Worm (Caenorhabditis elegans) whole organism, late embryonic: ENCODE results near the gene C16D9.5.

Experiments used
- C08G9.2 ChIP-seq: sonication (generic microtip); optimal IDR thresholded peaks from 2 replicates; lab custom pipeline; 2016; ENCODE audit warnings: mild to moderate bottlenecking, missing genetic modification characterization, moderate library complexity, missing compliant biosample characterization
- F13H6.1 ChIP-seq: sonication (generic microtip); optimal IDR thresholded peaks from 2 replicates; lab custom pipeline; 2016; ENCODE audit warnings: missing genetic modification characterization, missing compliant biosample characterization
- K02D7.2 ChIP-seq: sonication (generic microtip); optimal IDR thresholded peaks from 2 replicates; lab custom pipeline; 2017; ENCODE audit warnings: mild to moderate bottlenecking, missing genetic modification characterization, missing compliant biosample characterization
- K09A11.1 ChIP-seq: sonication (generic microtip); optimal IDR thresholded peaks from 2 replicates; lab custom pipeline; 2017; ENCODE audit warnings: antibody characterized with exemption, mild to moderate bottlenecking, missing genetic modification characterization, missing compliant biosample characterization; ENCODE audit not compliant: insufficient read depth
- T23F11.4 ChIP-seq: fragments of 200-800 bp; sonication (Bioruptor generic); optimal IDR thresholded peaks from 2 replicates; lab custom pipeline; 2018; ENCODE audit warnings: mild to moderate bottlenecking, missing genetic modification characterization, missing compliant biosample characterization
- Y22D7AL.16 ChIP-seq: sonication (generic microtip); optimal IDR thresholded peaks from 2 replicates; lab custom pipeline; 2016; ENCODE audit warnings: missing genetic modification characterization, missing compliant biosample characterization
- ama-1 ChIP-seq: fragments of 150-350 bp; optimal IDR thresholded peaks from 2 replicates; lab custom pipeline; 2014
- ceh-18 ChIP-seq: sonication (generic microtip); optimal IDR thresholded peaks from 2 replicates; lab custom pipeline; 2016; ENCODE audit warnings: missing genetic modification characterization, missing compliant biosample characterization
- ceh-22 ChIP-seq: sonication (generic microtip); optimal IDR thresholded peaks from 2 replicates; lab custom pipeline; 2017; ENCODE audit warnings: missing biosample characterization, missing genetic modification characterization
- ceh-30 ChIP-seq: fragments of 150-350 bp; optimal IDR thresholded peaks from 2 replicates; lab custom pipeline; 2014; ENCODE audit warnings: missing biosample characterization, missing genetic modification characterization
- ceh-34 ChIP-seq: sonication (generic microtip); optimal IDR thresholded peaks from 2 replicates; lab custom pipeline; 2016; ENCODE audit warnings: mild to moderate bottlenecking, missing genetic modification characterization, missing compliant biosample characterization
- ceh-9 ChIP-seq: sonication (generic microtip); optimal IDR thresholded peaks from 2 replicates; lab custom pipeline; 2016; ENCODE audit warnings: mild to moderate bottlenecking, missing genetic modification characterization, inconsistent platforms, missing compliant biosample characterization
- che-1 ChIP-seq: sonication (generic microtip); optimal IDR thresholded peaks from 2 replicates; lab custom pipeline; 2016; ENCODE audit warnings: mild to moderate bottlenecking, missing genetic modification characterization, missing compliant biosample characterization
- dve-1 ChIP-seq: sonication (generic microtip); optimal IDR thresholded peaks from 2 replicates; lab custom pipeline; 2017; ENCODE audit warnings: antibody characterized with exemption, mild to moderate bottlenecking, missing genetic modification characterization, missing compliant biosample characterization
- ets-4 ChIP-seq: sonication (generic microtip); optimal IDR thresholded peaks from 2 replicates; lab custom pipeline; 2016; ENCODE audit warnings: missing genetic modification characterization, missing compliant biosample characterization
- eyg-1 ChIP-seq: sonication (generic microtip); optimal IDR thresholded peaks from 2 replicates; lab custom pipeline; 2016; ENCODE audit warnings: missing genotype, missing genetic modification characterization, missing compliant biosample characterization
- fax-1 ChIP-seq: sonication (generic microtip); optimal IDR thresholded peaks from 2 replicates; lab custom pipeline; 2016; ENCODE audit warnings: missing genotype, missing genetic modification characterization, missing compliant biosample characterization
- fkh-10 ChIP-seq: fragments of 150-350 bp; optimal IDR thresholded peaks from 2 replicates; lab custom pipeline; 2014; ENCODE audit warnings: missing biosample characterization, missing genetic modification reagents, missing genetic modification characterization
- hlh-13 ChIP-seq: fragments of 200-800 bp; sonication (Bioruptor generic); optimal IDR thresholded peaks from 2 replicates; lab custom pipeline; 2018; ENCODE audit warnings: mild to moderate bottlenecking, missing genetic modification characterization, missing compliant biosample characterization
- hlh-6 ChIP-seq: sonication (generic microtip); optimal IDR thresholded peaks from 2 replicates; lab custom pipeline; 2016; ENCODE audit warnings: missing genotype, missing genetic modification characterization, missing compliant biosample characterization
- madf-2 ChIP-seq: sonication (generic microtip); optimal IDR thresholded peaks from 2 replicates; lab custom pipeline; 2017; ENCODE audit warnings: missing genetic modification characterization, missing compliant biosample characterization
- mec-3 ChIP-seq: sonication (generic microtip); optimal IDR thresholded peaks from 2 replicates; lab custom pipeline; 2016; ENCODE audit warnings: borderline replicate concordance, missing genetic modification characterization, missing compliant biosample characterization
- nfya-1 ChIP-seq: sonication (generic microtip); optimal IDR thresholded peaks from 2 replicates; lab custom pipeline; 2017; ENCODE audit warnings: missing genetic modification characterization, mild to moderate bottlenecking, missing compliant biosample characterization, antibody characterized with exemption, moderate library complexity
- nhr-11 ChIP-seq: fragments of 150-350 bp; optimal IDR thresholded peaks from 2 replicates; lab custom pipeline; 2014; ENCODE audit warnings: missing biosample characterization, missing genetic modification characterization
- odd-2 ChIP-seq: sonication (generic microtip); optimal IDR thresholded peaks from 2 replicates; lab custom pipeline; 2017; ENCODE audit warnings: antibody characterized with exemption, mild to moderate bottlenecking, missing genetic modification characterization, missing compliant biosample characterization
- pat-9 ChIP-seq: fragments of 200-800 bp; sonication (Bioruptor generic); optimal IDR thresholded peaks from 2 replicates; lab custom pipeline; 2018; ENCODE audit warnings: mild to moderate bottlenecking, missing genetic modification characterization, moderate library complexity, missing compliant biosample characterization
- pax-1 ChIP-seq: fragments of 150-350 bp; optimal IDR thresholded peaks from 2 replicates; lab custom pipeline; 2014; ENCODE audit warnings: missing biosample characterization, missing genetic modification characterization
- pha-2 ChIP-seq: sonication (generic microtip); optimal IDR thresholded peaks from 2 replicates; lab custom pipeline; 2017; ENCODE audit warnings: mild to moderate bottlenecking, missing genetic modification characterization, missing compliant biosample characterization
- pha-4 ChIP-seq: fragments of 150-350 bp; optimal IDR thresholded peaks from 2 replicates; lab custom pipeline; 2018; ENCODE audit warnings: missing biosample characterization, missing genetic modification reagents, missing genetic modification characterization
- pqm-1 ChIP-seq: sonication (generic microtip); optimal IDR thresholded peaks from 2 replicates; lab custom pipeline; 2016; ENCODE audit warnings: missing genetic modification characterization, missing compliant biosample characterization
- pros-1 ChIP-seq: fragments of 150-350 bp; optimal IDR thresholded peaks from 2 replicates; lab custom pipeline; 2014; ENCODE audit warnings: missing biosample characterization, missing genetic modification reagents, missing genetic modification characterization
- ref-2 ChIP-seq: sonication (generic microtip); optimal IDR thresholded peaks from 2 replicates; lab custom pipeline; 2016; ENCODE audit warnings: missing genetic modification characterization, missing compliant biosample characterization
- rnt-1 ChIP-seq: sonication (generic microtip); optimal IDR thresholded peaks from 2 replicates; lab custom pipeline; 2016; ENCODE audit warnings: missing genetic modification characterization, missing compliant biosample characterization
- sox-2 ChIP-seq: fragments of 200-800 bp; sonication (Bioruptor generic); IDR thresholded peaks from 2 replicates; pipeline ENCODE4 v1.3.6; 2022; ENCODE audit warnings: missing genetic modification reagents, missing genetic modification characterization, missing compliant biosample characterization
- sox-4 ChIP-seq: sonication (generic microtip); optimal IDR thresholded peaks from 2 replicates; lab custom pipeline; 2017; ENCODE audit warnings: mild to moderate bottlenecking, missing genetic modification characterization, inconsistent platforms, missing compliant biosample characterization
- tbx-7 ChIP-seq: sonication (generic microtip); optimal IDR thresholded peaks from 2 replicates; lab custom pipeline; 2016; ENCODE audit warnings: missing genotype, missing genetic modification characterization, missing compliant biosample characterization
- ttx-3 ChIP-seq: sonication (generic microtip); optimal IDR thresholded peaks from 2 replicates; lab custom pipeline; 2016; ENCODE audit warnings: missing genetic modification reagents, missing genetic modification characterization, missing compliant biosample characterization
- unc-42 ChIP-seq: sonication (generic microtip); optimal IDR thresholded peaks from 2 replicates; lab custom pipeline; 2016; ENCODE audit warnings: missing genotype, missing genetic modification characterization, missing compliant biosample characterization
- unc-55 ChIP-seq: sonication (generic microtip); optimal IDR thresholded peaks from 2 replicates; lab custom pipeline; 2017; ENCODE audit warnings: missing biosample characterization, missing genetic modification reagents, missing genetic modification characterization

C16D9.5 gene

DNA sequence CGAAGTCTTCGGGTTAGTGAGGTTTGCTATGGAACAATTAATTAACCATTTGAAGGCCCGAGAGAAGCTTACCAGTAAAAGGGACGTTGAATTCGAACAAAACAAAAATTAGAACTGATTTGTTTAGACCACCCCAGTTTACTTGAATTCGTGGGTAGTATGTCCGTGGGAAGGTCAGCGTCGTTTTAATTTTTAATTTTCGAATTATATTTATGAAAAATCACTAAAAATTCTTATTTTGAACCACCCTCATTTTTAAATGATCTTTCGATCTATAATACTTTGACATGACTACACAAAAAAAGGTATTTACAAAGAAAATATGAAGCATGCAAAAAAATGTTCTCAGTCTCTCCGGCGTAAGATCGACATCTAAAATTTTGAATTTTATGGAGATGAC is at the start of gene C16D9.5:
Gene C16D9.5, minus strand, starts transcription at position 101 of the 400 bp plus-strand sequence.
- no peak for TF ChIP-seq F13H6.1
- TF ChIP-seq dve-1 (tag; lab: Kevin White, UChicago) = no peak
- TF ChIP-seq Y22D7AL.16 = no peak
- no peak for TF ChIP-seq che-1 (tag; lab: Kevin White, UChicago)

DNA sequence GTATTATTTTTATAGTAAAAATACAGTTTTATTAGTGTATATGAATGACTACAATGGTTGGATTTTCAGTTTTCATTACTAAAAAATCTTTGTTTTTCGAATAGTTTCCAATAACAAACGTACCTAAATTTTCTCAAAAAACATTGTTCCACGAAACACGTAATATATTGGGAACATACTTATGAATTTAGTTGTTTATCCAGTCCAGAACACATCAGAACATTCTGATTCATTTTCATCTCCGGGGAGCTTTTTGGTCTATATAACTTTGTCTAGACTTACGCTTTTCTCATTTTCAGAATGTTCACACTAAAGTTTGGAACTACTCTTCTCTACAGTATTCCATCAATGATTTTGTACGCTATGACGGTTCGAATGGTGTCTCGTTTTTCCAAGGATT is 46.4 kb upstream of the C16D9.5 start, which contains the start of gene srg-33:
Gene srg-33, plus strand, starts transcription at position 301 of the 400 bp plus-strand sequence.
- TF ChIP-seq pha-4 = no peak
- no peak for TF ChIP-seq eyg-1 (tag; lab: Kevin White, UChicago)
- TF ChIP-seq pat-9 (tag; lab: Kevin White, UChicago) = no peak
- TF ChIP-seq pax-1 = no peak
- TF ChIP-seq ceh-30 (tag; lab: Kevin White, UChicago) = no peak
- TF ChIP-seq nfya-1 (tag; lab: Kevin White, UChicago) = no peak
- TF ChIP-seq ama-1 (lab: Kevin White, UChicago) = no peak
- TF ChIP-seq ref-2 (tag; lab: Kevin White, UChicago) = no peak
- TF ChIP-seq ceh-22 (tag; lab: Kevin White, UChicago) = no peak
- TF ChIP-seq ttx-3 (tag; lab: Kevin White, UChicago) = no peak
- TF ChIP-seq K09A11.1 (tag; lab: Kevin White, UChicago) = no peak
- TF ChIP-seq fax-1 (tag; lab: Kevin White, UChicago) = no peak
- TF ChIP-seq, all 69 proteins: peak for 0

- TF ChIP-seq nhr-11 = no peak
- TF ChIP-seq rnt-1 (tag; lab: Kevin White, UChicago) = no peak
- TF ChIP-seq C08G9.2 (tag; lab: Kevin White, UChicago) = no peak
- no peak for TF ChIP-seq ceh-9 (tag; lab: Kevin White, UChicago)
- no peak for TF ChIP-seq che-1 (tag; lab: Kevin White, UChicago)
- TF ChIP-seq sox-4 (tag; lab: Kevin White, UChicago) = no peak
- no peak for TF ChIP-seq unc-42 (tag; lab: Kevin White, UChicago)
- no peak for TF ChIP-seq mec-3 (tag; lab: Kevin White, UChicago)
- no peak for TF ChIP-seq hlh-6 (tag; lab: Kevin White, UChicago)
- no peak for TF ChIP-seq fkh-10 (GFP tag; lab: Kevin White, UChicago)
- no peak for TF ChIP-seq K02D7.2 (tag; lab: Kevin White, UChicago)
- no peak for TF ChIP-seq T23F11.4
- no peak for TF ChIP-seq odd-2 (tag; lab: Kevin White, UChicago)
- no peak for TF ChIP-seq dve-1 (tag; lab: Kevin White, UChicago)
- no peak for TF ChIP-seq fax-1 (tag; lab: Kevin White, UChicago)
- no peak for TF ChIP-seq ref-2 (tag; lab: Kevin White, UChicago)
- TF ChIP-seq pros-1 (tag; lab: Kevin White, UChicago) = no peak
Measured at ce11 chrV:8288125-8288806, 42.9 kb upstream of the C16D9.5 start.

DNA sequence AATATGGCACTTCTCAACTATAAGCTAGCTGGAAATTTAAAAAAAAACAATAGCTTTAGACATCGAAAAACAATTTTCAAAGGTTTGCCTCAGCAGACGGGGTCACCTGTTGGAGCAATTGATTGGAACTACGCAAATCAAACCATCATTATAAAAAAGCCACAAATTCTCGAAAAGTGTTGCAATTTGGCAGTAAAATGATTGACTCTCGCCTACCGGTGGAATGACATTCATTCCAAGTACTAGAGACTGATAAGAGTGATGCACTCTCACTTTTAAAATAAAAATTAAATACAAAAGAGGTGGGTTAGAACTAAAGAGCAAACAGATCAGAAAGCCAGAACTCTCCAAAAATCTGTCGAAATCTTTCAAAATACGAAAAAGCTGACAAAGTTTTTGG is 40.1 kb upstream of the C16D9.5 start:
- TF ChIP-seq tbx-7 (tag; lab: Kevin White, UChicago) (no peak), madf-2 (tag; lab: Kevin White, UChicago) (no peak), sox-2 (no peak), ceh-34 (no peak), eyg-1 (tag; lab: Kevin White, UChicago) (no peak), odd-2 (tag; lab: Kevin White, UChicago) (no peak), ceh-18 (no peak), pha-2 (tag; lab: Kevin White, UChicago) (no peak), pros-1 (tag; lab: Kevin White, UChicago) (no peak), dve-1 (tag; lab: Kevin White, UChicago) (no peak), pqm-1 (tag; lab: Kevin White, UChicago) (no peak), fax-1 (tag; lab: Kevin White, UChicago) (no peak), che-1 (tag; lab: Kevin White, UChicago) (no peak), ets-4 (no peak), unc-55 (GFP tag; lab: Kevin White, UChicago) (no peak), pax-1 (no peak), C08G9.2 (tag; lab: Kevin White, UChicago) (no peak), hlh-13 (GFP tag; lab: Kevin White, UChicago) (no peak), pha-4 (no peak), nhr-11 (no peak)
